Worm (Caenorhabditis elegans) whole organism, L4 larva: Measurements from ENCODE around the gene clec-75.
A peak's percentile ranks its signal among the peaks of the same experiment; 100 is the strongest.

Source experiments
- aly-2 ChIP-seq: sonication (generic microtip); optimal IDR thresholded peaks from 2 replicates; lab custom pipeline; 2018; ENCODE audit warnings: missing biosample characterization, missing genetic modification characterization
- lsy-2 ChIP-seq, 2 experiments: fragments of 150-350 bp in 1 of 2; sonication (generic microtip) in 1 of 2; optimal IDR thresholded peaks; 2 replicates each; lab custom pipeline; 2014 to 2017; ENCODE audit warnings: missing biosample characterization in 2 of 2, missing genetic modification characterization in 2 of 2
- unc-62 ChIP-seq, 3 experiments: fragments of 150-350 bp in 1 of 3; sonication (generic microtip); optimal IDR thresholded peaks in 2 of 3; peaks in 1 of 3; 1 replicate in 1 of 3; 2 replicates in 2 of 3; lab custom pipeline; 2014 to 2017; ENCODE audit warnings: missing biosample characterization in 3 of 3, missing genetic modification characterization in 3 of 3, missing genetic modification reagents in 3 of 3, missing genotype in 1 of 3

- no peak for TF ChIP-seq aly-2
- TF ChIP-seq lsy-2 (tag; optimal IDR thresholded peaks at IDR 0.05; lab: Kevin White, UChicago): no peak
- peak in 1 of 2 experiments; percentile 73 for TF ChIP-seq unc-62 (GFP tag; optimal IDR thresholded peaks at IDR 0.05 in 1 of 2; lab: Kevin White, UChicago)
- TF ChIP-seq unc-62 (tag; optimal IDR thresholded peaks at IDR 0.05; lab: Kevin White, UChicago): no peak
These were observed 47.9 kb downstream of the clec-75 start for ce11 chrIV:4008440-4008839.
